Fruit fly (Drosophila melanogaster): ENCODE data around the gene twin.

twin gene

DNA sequence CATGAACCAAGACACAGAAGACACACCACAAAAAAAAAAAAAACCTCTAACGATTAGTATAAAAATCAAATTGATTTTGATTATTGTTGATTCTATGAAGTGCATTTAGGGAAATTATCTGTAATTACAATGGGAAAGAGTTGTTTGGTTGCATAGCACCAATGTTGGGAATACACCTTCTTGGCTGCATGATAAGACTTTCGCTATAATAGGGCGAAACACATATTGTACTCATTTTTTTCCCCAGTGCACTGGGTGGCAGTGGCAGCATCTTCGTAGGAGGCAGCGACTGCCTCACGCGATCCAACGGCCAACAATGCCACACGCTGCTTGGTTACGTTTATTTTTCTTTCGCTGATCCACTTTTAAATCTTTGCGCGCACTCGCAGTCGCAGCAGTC is 17.7 kb downstream of the twin start:
- TF ChIP-seq Ets97D (GFP tag; optimal IDR thresholded peaks at IDR 0.05) (no peak), sens-2 (GFP tag; IDR thresholded peaks at IDR 0.05) (no peak), prd (optimal IDR thresholded peaks at IDR 0.05) (no peak), prd (GFP tag; IDR thresholded peaks at IDR 0.05) (0 out of 3 replicates have a peak, but pooled peaks have one; percentile 16), Sox102F (GFP tag; optimal IDR thresholded peaks at IDR 0.05) (peak; percentile 9), ATbp (GFP tag; optimal IDR thresholded peaks at IDR 0.05) (peak; percentile 7), zfh1 (GFP tag; IDR thresholded peaks at IDR 0.05) (0 out of 3 replicates have a peak, but pooled peaks have one; percentile 7)

DNA sequence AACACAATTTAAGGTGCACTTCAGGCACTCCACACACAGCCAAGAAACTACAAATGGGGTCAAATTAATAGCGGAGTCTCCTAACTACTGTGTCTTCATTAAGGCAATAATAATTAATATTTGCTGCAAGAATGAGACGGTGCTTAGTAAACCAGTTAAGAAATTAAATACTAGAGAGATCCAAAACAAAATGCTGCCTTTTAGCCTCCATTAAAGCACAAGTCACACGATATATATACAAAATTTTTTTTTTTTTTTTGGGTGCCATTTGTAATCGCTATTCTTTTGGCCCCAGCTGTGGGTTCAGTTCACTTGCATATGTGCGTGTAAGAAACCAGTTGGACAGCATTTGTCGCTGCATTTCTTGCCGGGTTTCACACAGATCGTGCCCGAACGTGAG is 18.3 kb downstream of the twin start:
- TF ChIP-seq C15 (GFP tag; IDR thresholded peaks at IDR 0.05) (no peak), Chrac-16 (GFP tag; optimal IDR thresholded peaks at IDR 0.05) (no peak), inv (GFP tag; IDR thresholded peaks at IDR 0.05; ENCODE audit: partially characterized antibody) (no peak), Hr51 (GFP tag; optimal IDR thresholded peaks at IDR 0.05) (peak in 1 of 2 experiments; percentile 65), HmgD (GFP tag; optimal IDR thresholded peaks at IDR 0.05) (no peak), CG15601 (tag; optimal IDR thresholded peaks at IDR 0.05) (peak; percentile 12), sc (optimal IDR thresholded peaks at IDR 0.05) (no peak), sc (GFP tag; optimal IDR thresholded peaks at IDR 0.05) (no peak), CG10979 (tag; optimal IDR thresholded peaks at IDR 0.05) (peak; percentile 10), CG18599 (GFP tag; optimal IDR thresholded peaks at IDR 0.05) (peak; percentile 2), CG13624 (GFP tag; optimal IDR thresholded peaks at IDR 0.05) (no peak), CG7786 (GFP tag; optimal IDR thresholded peaks at IDR 0.05) (no peak), schlank (tag; optimal IDR thresholded peaks at IDR 0.05) (no peak), org-1 (GFP tag; optimal IDR thresholded peaks at IDR 0.05) (no peak), CG31441 (GFP tag; IDR thresholded peaks at IDR 0.05) (peak; percentile 55), abd-A (tag; optimal IDR thresholded peaks at IDR 0.05) (no peak), CG14965 (GFP tag; optimal IDR thresholded peaks at IDR 0.05; ENCODE audit: borderline replicate concordance) (no peak), unc-4 (GFP tag; IDR thresholded peaks at IDR 0.05; ENCODE audit: partially characterized antibody) (no peak), CG1024 (GFP tag; IDR thresholded peaks at IDR 0.05) (no peak), btn (GFP tag; optimal IDR thresholded peaks at IDR 0.05) (no peak), CG2875 (GFP tag; optimal IDR thresholded peaks at IDR 0.05) (peak; percentile 15), Dref (GFP tag; IDR thresholded peaks at IDR 0.05) (no peak), CG8359 (GFP tag; optimal IDR thresholded peaks at IDR 0.05; ENCODE audit: borderline replicate concordance) (no peak), CG16813 (GFP tag; IDR thresholded peaks at IDR 0.05; ENCODE audit: partially characterized antibody) (no peak), wek (GFP tag; optimal IDR thresholded peaks at IDR 0.05) (no peak), CG16815 (GFP tag; optimal IDR thresholded peaks at IDR 0.05) (no peak), Max (GFP tag; optimal IDR thresholded peaks at IDR 0.05) (no peak), CG10209 (GFP tag; optimal IDR thresholded peaks at IDR 0.05) (peak; percentile 4), CG11696 (GFP tag; IDR thresholded peaks at IDR 0.05) (peak; percentile 52), CG15269 (tag; optimal IDR thresholded peaks at IDR 0.05) (peak; percentile 44), GATAe (GFP tag; conservative IDR thresholded peaks at IDR 0.05) (no peak), ase (GFP tag; IDR thresholded peaks at IDR 0.05) (no peak), CG6272 (GFP tag; IDR thresholded peaks at IDR 0.05) (no peak), en (GFP tag; optimal IDR thresholded peaks at IDR 0.05) (no peak), Gug (GFP tag; IDR thresholded peaks at IDR 0.05) (no peak), row (GFP tag; IDR thresholded peaks at IDR 0.05) (no peak), fd96Cb (tag; optimal IDR thresholded peaks at IDR 0.05) (no peak), HLH54F (GFP tag; optimal IDR thresholded peaks at IDR 0.05) (no peak), bsh (GFP tag; optimal IDR thresholded peaks at IDR 0.05) (peak; percentile 19 to 67), chinmo (GFP tag; IDR thresholded peaks at IDR 0.05; ENCODE audit: partially characterized antibody) (0 out of 4 replicates have a peak, but pooled peaks have one; percentile 27), CG17802 (tag; optimal IDR thresholded peaks at IDR 0.05) (no peak), CG17359 (tag; optimal IDR thresholded peaks at IDR 0.05) (peak; percentile 31)
